Fruit fly (Drosophila melanogaster) whole organism, larva: ENCODE results near the gene bam.

Experiments
- noc ChIP-seq: fragments of 200-800 bp; sonication (Bioruptor generic); optimal IDR thresholded peaks from 3 replicates; lab custom pipeline; 2019; ENCODE audit warnings: missing biosample characterization, mild to moderate bottlenecking, missing genetic modification characterization, moderate library complexity

bam gene

dm6 chr3R:25245052-25245813 is at the start of gene bam:
Gene bam, minus strand, starts transcription at chr3R:25245109.
- TF ChIP-seq noc (tag; lab: Kevin White, UChicago), result no peak

DNA sequence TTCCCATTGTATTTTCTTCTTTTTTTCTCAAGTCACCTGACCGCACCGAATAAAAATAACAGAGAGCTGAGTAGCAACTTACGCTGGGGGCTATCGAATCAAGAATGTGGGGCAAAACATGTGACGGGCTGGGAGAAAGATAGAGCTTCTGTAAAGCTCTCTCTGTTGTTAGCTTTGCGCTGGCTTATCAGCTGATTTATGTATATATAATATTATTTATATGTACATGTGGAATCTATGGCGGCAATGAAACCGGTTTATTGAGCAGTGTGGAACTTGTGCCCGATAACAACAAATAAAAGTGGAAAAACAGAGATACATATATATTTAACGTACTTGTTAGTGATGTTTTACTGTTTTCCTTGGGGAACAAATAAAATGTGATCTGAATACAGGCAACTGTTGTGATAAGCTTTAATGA is 48.0 kb upstream of the bam start, which contains the start of gene CG31098:
Gene CG31098, minus strand, starts transcription at position 114 of the 421 bp plus-strand sequence.
- peak; percentile 59 for TF ChIP-seq noc (tag; lab: Kevin White, UChicago)

DNA sequence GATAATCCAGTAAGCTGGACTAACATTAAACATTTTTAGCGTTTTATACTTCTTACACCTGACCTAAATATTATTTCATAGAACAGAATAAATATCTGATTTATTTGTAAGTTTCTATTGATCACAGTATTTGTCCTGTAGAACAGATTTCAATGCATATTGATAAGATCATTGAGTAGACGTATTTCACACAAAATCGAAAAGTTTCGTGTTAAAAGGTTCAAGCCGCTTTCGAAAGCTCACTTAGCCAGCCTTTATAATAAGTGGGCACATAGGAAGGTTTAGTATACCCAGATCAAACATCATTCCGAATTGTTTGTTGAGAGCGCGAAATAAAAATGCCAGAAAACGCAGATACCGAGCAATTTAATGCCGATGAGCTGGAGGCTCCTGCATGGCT is 44.7 kb upstream of the bam start, which contains the start of gene CG11893:
Gene CG11893, plus strand, starts transcription at position 301 of the 400 bp plus-strand sequence.
- TF ChIP-seq noc (tag; lab: Kevin White, UChicago), result no peak

- TF ChIP-seq noc (tag; lab: Kevin White, UChicago), result no peak
Observed at dm6 chr3R:25287128-25287527, 42.2 kb upstream of the bam start, which contains the start of gene CG13658. Gene CG13658, plus strand, starts transcription at chr3R:25287474.

- no peak for TF ChIP-seq noc (tag; lab: Kevin White, UChicago)
Observed at dm6 chr3R:25285173-25285572, 40.3 kb upstream of the bam start, which contains the start of gene CG31104. Gene CG31104, plus strand, starts transcription at chr3R:25285473.

dm6 chr3R:25283209-25283670 is 38.3 kb upstream of the bam start, which contains the start of gene CG31300:
Gene CG31300, plus strand, starts transcription at chr3R:25283620.
- no peak for TF ChIP-seq noc (tag; lab: Kevin White, UChicago)

- TF ChIP-seq noc (tag; lab: Kevin White, UChicago), result peak; percentile 84
Observed at dm6 chr3R:25281165-25281564, 36.3 kb upstream of the bam start, which contains the start of gene CG11892. Gene CG11892, plus strand, starts transcription at chr3R:25281548.

DNA sequence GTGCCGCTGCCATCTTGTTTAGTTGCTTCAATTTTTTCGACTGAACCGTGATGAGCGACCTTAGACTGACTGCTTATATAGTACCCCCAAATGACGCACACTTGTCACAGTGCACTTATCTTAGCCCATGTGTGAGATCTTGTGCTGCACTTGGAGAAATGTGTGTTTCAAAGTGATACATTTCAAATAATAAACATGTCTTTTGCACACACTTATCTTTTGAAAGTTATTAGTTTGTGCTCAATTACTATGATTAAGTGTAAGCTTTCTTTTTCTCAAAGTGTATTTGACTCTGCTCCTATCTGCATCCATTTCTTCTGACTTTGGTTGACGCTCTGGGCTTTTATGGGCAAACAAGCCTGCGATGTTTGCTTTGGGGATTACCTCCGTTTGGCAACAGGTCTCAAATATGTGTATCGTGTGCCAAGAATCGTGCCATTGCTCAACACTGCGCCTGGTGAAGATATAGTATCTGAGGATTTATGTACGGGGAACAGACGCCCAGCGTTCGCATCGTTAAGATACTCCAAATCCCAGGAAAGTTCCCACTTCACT is 35.0 kb upstream of the bam start, which contains the start of gene CG10514:
Gene CG10514, minus strand, starts transcription at position 51 of the 555 bp plus-strand sequence.
- TF ChIP-seq noc (tag; lab: Kevin White, UChicago), result peak; percentile 65

dm6 chr3R:25277112-25277511 is 32.2 kb upstream of the bam start, which contains the start of gene CG10513:
Gene CG10513, minus strand, starts transcription at chr3R:25277212.
- TF ChIP-seq noc (tag; lab: Kevin White, UChicago), result no peak

dm6 chr3R:25275276-25275675 is 30.4 kb upstream of the bam start:
- TF ChIP-seq noc (tag; lab: Kevin White, UChicago), result peak; percentile 48

dm6 chr3R:25273537-25273936 is 28.6 kb upstream of the bam start, which contains the start of gene CG11878:
Gene CG11878, plus strand, starts transcription at chr3R:25273837.
- no peak for TF ChIP-seq noc (tag; lab: Kevin White, UChicago)

DNA sequence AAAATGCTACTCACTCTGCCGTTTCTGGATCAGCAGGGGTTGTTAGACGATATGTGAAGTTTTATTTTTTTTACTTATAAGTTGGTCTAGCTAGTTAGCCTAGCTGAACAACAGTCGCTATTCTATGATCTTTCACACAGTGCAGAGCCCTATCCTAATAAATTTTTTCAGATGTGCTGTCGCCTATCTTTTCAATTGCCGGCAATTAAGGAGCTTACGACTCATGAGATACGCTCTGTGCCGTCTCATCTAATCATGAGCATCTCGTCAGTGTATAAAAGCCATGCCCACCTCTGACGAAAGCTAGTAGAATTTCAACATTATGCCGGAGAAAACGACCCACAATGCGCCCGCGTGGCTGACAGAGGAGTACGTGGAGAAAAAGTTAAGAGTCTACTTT is 25.0 kb upstream of the bam start, which contains the start of the genes CG11889 and CG11891:
Gene CG11889, plus strand, starts transcription at position 301 of the 400 bp plus-strand sequence.
Gene CG11891, plus strand, starts transcription at position 301 of the 400 bp plus-strand sequence.
- TF ChIP-seq noc (tag; lab: Kevin White, UChicago), result peak; percentile 9

DNA sequence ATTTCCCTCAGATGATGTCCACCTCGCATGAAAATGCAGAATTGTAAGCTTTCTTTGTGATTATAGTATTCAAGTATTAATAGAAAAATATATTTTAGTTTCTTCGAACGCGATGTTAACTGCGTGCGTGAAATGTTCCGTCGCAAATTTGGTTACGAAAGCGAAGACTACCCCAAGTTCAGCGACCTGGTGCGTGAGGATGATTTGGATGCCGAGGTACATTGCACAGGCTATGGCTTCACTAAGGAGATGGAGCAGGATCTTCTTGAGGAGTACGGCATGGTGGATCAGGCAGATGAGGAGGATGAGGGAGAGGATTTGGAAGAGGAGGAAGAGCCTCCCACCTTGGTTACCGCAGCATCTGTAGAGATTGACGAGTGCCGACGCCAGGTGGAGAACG is 21.8 kb upstream of the bam start:
- TF ChIP-seq noc (tag; lab: Kevin White, UChicago), result no peak

- TF ChIP-seq noc (tag; lab: Kevin White, UChicago), result peak; percentile 5
Observed at dm6 chr3R:25265589-25266201, 20.8 kb upstream of the bam start, which contains the start of the genes GlnRS and RIOK2. Gene GlnRS, minus strand, starts transcription at chr3R:25265721. Gene RIOK2, plus strand, starts transcription at chr3R:25265844.

- peak; percentile 79 for TF ChIP-seq noc (tag; lab: Kevin White, UChicago)
Observed at dm6 chr3R:25262322-25262761, 17.4 kb upstream of the bam start, which contains the start of the genes Kdsr and CG11858. Gene Kdsr, minus strand, starts transcription at chr3R:25262498. Gene CG11858, plus strand, starts transcription at chr3R:25262741.
